Worm (Caenorhabditis elegans): ENCODE data around the gene Y57A10A.4.

The Y57A10A.4 gene

ce11 chrII:12102365-12102764 lies 49.4 kb upstream of the Y57A10A.4 start (continued):
- TF ChIP-seq mxl-1 (tag; optimal IDR thresholded peaks at IDR 0.05) (no peak), dox-1 (GFP tag; IDR thresholded peaks at IDR 0.05) (no peak; the same call in 1 of the 2 replicates), ama-1 (optimal IDR thresholded peaks at IDR 0.05) (peak; percentile 69), ama-1 (GFP tag; optimal IDR thresholded peaks at IDR 0.05) (no peak), nhr-179 (tag; optimal IDR thresholded peaks at IDR 0.05) (no peak), F37B4.10 (GFP tag; IDR thresholded peaks at IDR 0.05) (no peak), xnd-1 (tag; optimal IDR thresholded peaks at IDR 0.05) (no peak), F57A8.1 (GFP tag; optimal IDR thresholded peaks at IDR 0.05) (no peak), unc-62 (GFP tag; optimal IDR thresholded peaks at IDR 0.05) (no peak), madf-10 (tag; optimal IDR thresholded peaks at IDR 0.05) (peak; percentile 75), egl-18 (GFP tag; IDR thresholded peaks at IDR 0.05) (0 out of 2 replicates have a peak, but pooled peaks have one; percentile 17), lsy-27 (tag; optimal IDR thresholded peaks at IDR 0.05; ENCODE audit: borderline replicate concordance, insufficient read depth) (no peak), dpl-1 (GFP tag; optimal IDR thresholded peaks at IDR 0.05) (peak; percentile 12), madf-8 (GFP tag; conservative IDR thresholded peaks at IDR 0.05) (no peak), nfya-1 (tag; optimal IDR thresholded peaks at IDR 0.05; ENCODE audit: borderline replicate concordance, insufficient read depth) (no peak), B0261.1 (tag; optimal IDR thresholded peaks at IDR 0.05) (no peak), zim-3 (tag; optimal IDR thresholded peaks at IDR 0.05) (no peak), let-607 (tag; optimal IDR thresholded peaks at IDR 0.05) (peak; percentile 79 to 92), athp-1 (tag; optimal IDR thresholded peaks at IDR 0.05) (peak; percentile 77), lin-54 (GFP tag; optimal IDR thresholded peaks at IDR 0.05) (peak; percentile 75), unc-130 (GFP tag; optimal IDR thresholded peaks at IDR 0.05) (no peak), madf-3 (GFP tag; IDR thresholded peaks at IDR 0.05) (peak; percentile 76; the same call in 1 of the 2 replicates), tbp1 (GFP tag; optimal IDR thresholded peaks at IDR 0.05) (peak; percentile 65), aptf-2 (GFP tag; conservative IDR thresholded peaks at IDR 0.05) (no peak), F33H1.4 (GFP tag; IDR thresholded peaks at IDR 0.05) (peak; percentile 33; the same call in 1 of the 2 replicates), fkh-3 (tag; optimal IDR thresholded peaks at IDR 0.05) (no peak), sea-2 (GFP tag; IDR thresholded peaks at IDR 0.05) (no peak), ceh-40 (GFP tag; IDR thresholded peaks at IDR 0.05) (no peak), ztf-26 (tag; optimal IDR thresholded peaks at IDR 0.05) (peak; percentile 91), repo-1 (tag; optimal IDR thresholded peaks at IDR 0.05) (peak; percentile 70), Y67H2A.10 (GFP tag; conservative IDR thresholded peaks at IDR 0.05) (peak; percentile 88), nfyb-1 (GFP tag; IDR thresholded peaks at IDR 0.05) (peak; percentile 91), ceh-100 (GFP tag; IDR thresholded peaks at IDR 0.05) (peak; percentile 64), ceh-58 (GFP tag; IDR thresholded peaks at IDR 0.05) (no peak), B0035.1 (tag; optimal IDR thresholded peaks at IDR 0.05) (peak; percentile 48), rec-8 (tag; optimal IDR thresholded peaks at IDR 0.05) (no peak), die-1 (tag; optimal IDR thresholded peaks at IDR 0.05) (peak; percentile 27), nhr-80 (tag; optimal IDR thresholded peaks at IDR 0.05) (peak; percentile 42), ztf-22 (GFP tag; optimal IDR thresholded peaks at IDR 0.05) (peak; percentile 58), hsf-1 (GFP tag; IDR thresholded peaks at IDR 0.05) (peak; percentile 99), egrh-3 (GFP tag; IDR thresholded peaks at IDR 0.05) (peak; percentile 72), Y79H2A.3 (GFP tag; conservative IDR thresholded peaks at IDR 0.05) (no peak), ztf-6 (GFP tag; IDR thresholded peaks at IDR 0.05) (no peak), ekl-4 (GFP tag; IDR thresholded peaks at IDR 0.05) (peak; percentile 95), Y56A3A.18 (GFP tag; IDR thresholded peaks at IDR 0.05) (peak; percentile 30; the same call in 1 of the 2 replicates), snpc-1.3 (tag; optimal IDR thresholded peaks at IDR 0.05; ENCODE audit: insufficient read depth) (no peak), aptf-3 (GFP tag; IDR thresholded peaks at IDR 0.05) (no peak), C17E4.6 (GFP tag; IDR thresholded peaks at IDR 0.05) (0 out of 2 replicates have a peak, but pooled peaks have one; percentile 16), ztf-25 (GFP tag; IDR thresholded peaks at IDR 0.05) (no peak)
